Fruit fly (Drosophila melanogaster) whole organism: Measurements from ENCODE around the gene srl.

ENCODE experiments used
- CG8478 ChIP-seq: fragments of >200 bp; optimal IDR thresholded peaks from 2 replicates; lab custom pipeline; 2018; ENCODE audit warnings: inconsistent platforms
- Dll ChIP-seq: fragments of >200 bp; optimal IDR thresholded peaks from 2 replicates; lab custom pipeline; 2017
- psq ChIP-seq: fragments of >200 bp; optimal IDR thresholded peaks from 2 replicates; lab custom pipeline; 2017

DNA sequence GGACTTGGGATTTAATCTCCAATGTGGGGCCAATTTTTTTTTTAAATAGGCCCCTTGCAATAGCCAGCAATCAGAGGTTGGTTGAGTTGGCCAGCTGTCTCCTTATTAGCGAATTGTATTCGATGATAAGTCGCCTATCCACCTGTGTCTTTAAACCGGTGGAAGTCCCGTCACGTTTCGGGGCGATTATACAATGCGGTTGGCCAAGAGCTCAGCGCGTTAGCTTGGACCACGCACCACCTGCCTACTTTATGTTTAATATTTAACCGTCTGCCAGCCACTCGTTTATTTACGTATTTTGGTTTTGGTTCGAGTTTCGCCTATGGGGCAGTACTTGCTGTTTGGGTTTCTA is 41.5 kb upstream of the srl start:
- TF ChIP-seq CG8478 = no peak
- TF ChIP-seq Dll (lab: Kevin White, UChicago) = no peak
- TF ChIP-seq psq (lab: Kevin White, UChicago) = no peak
